Fruit fly (Drosophila melanogaster) whole organism, pupa: ENCODE results near the gene Galphai.

Source experiments
- CG17806 ChIP-seq: fragments of 200-800 bp; sonication (Bioruptor generic); optimal IDR thresholded peaks from 2 replicates; lab custom pipeline; 2018; ENCODE audit warnings: missing biosample characterization, mild to moderate bottlenecking, missing genetic modification characterization, moderate library complexity
- CG8159 ChIP-seq: fragments of 200-800 bp; sonication (Bioruptor generic); optimal IDR thresholded peaks from 3 replicates; lab custom pipeline; 2018; ENCODE audit warnings: missing biosample characterization, mild to moderate bottlenecking, missing genetic modification characterization, moderate library complexity
- EcR ChIP-seq: fragments of 200-800 bp; sonication (Bioruptor generic); optimal IDR thresholded peaks from 3 replicates; lab custom pipeline; 2019; ENCODE audit warnings: missing biosample characterization, missing genetic modification characterization, mild to moderate bottlenecking, moderate library complexity, missing genetic modification reagents
- Ets98B ChIP-seq: fragments of 200-800 bp; sonication (Bioruptor generic); IDR thresholded peaks from 2 replicates; pipeline ENCODE4 v1.3.6; 2022; ENCODE audit warnings: missing biosample characterization, missing genetic modification characterization
- Pif1A ChIP-seq: fragments of 200-800 bp; sonication (Bioruptor generic); optimal IDR thresholded peaks from 3 replicates; lab custom pipeline; 2016; ENCODE audit warnings: missing biosample characterization, missing genetic modification characterization
- Pif1B ChIP-seq: fragments of 200-800 bp; sonication (Bioruptor generic); optimal IDR thresholded peaks from 3 replicates; lab custom pipeline; 2016; ENCODE audit warnings: missing biosample characterization, missing genetic modification characterization
- Snoo ChIP-seq: fragments of 200-800 bp; sonication (Bioruptor generic); optimal IDR thresholded peaks from 3 replicates; lab custom pipeline; 2017; ENCODE audit warnings: missing biosample characterization, mild to moderate bottlenecking, missing genetic modification characterization, inconsistent platforms
- gl ChIP-seq: fragments of 200-800 bp; sonication (Bioruptor generic); optimal IDR thresholded peaks from 2 replicates; lab custom pipeline; 2018; ENCODE audit warnings: missing biosample characterization, mild to moderate bottlenecking, missing genetic modification characterization

DNA sequence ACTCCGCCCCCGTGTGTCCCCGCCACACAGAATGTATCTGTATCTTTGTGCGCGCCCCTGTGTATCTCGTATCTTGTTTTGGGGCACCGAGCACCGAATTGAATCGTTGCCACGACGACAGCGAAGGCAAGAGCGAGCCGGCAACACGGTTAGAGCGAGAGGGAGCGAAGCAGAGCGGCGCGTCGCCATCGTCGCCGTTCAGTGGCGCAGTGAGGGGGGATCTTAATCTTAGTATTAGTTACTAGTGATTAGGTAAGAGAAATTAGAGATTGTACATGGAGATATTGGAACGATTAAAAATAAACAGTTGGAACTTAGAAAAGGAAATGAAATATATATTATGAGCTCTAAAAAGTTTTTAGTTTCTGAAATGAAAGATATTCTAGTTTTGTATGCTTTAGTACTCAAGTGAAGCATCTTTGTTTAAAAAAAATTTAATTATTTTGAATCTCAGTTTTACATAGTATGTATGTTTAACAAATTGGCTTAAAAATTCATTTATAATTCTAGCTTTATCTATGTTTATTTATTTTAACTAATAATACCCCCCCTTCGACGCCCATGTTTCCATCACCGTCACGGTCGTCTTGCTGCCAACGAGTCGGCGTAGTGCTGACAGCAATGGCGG lies 9.2 kb upstream of the Galphai start:
- TF ChIP-seq Ets98B (GFP tag; lab: Robert Waterston, UW) (peak; percentile 57), Pif1B (GFP tag; lab: Kevin White, UChicago) (peak; percentile 51), CG17806 (tag; lab: Kevin White, UChicago) (peak; percentile 67), Snoo (tag; lab: Kevin White, UChicago) (peak; percentile 76), Pif1A (peak; percentile 43), EcR (GFP tag; lab: Kevin White, UChicago) (no peak), gl (peak; percentile 13), CG8159 (peak; percentile 91)
